Fruit fly (Drosophila melanogaster) whole organism, embryonic: ENCODE measurements around the gene CG17068.

Experiments used
- CG13624 ChIP-seq: fragments of 200-800 bp; sonication (Bioruptor generic); optimal IDR thresholded peaks from 2 replicates; lab custom pipeline; 2016; ENCODE audit warnings: missing biosample characterization, missing genetic modification characterization
- CG17829 ChIP-seq: fragments of 200-800 bp; optimal IDR thresholded peaks from 2 replicates; lab custom pipeline; 2019; ENCODE audit warnings: missing biosample characterization, mild to moderate bottlenecking, missing genetic modification characterization, moderate library complexity
- CG6654 ChIP-seq: fragments of 200-800 bp; sonication (Bioruptor generic); optimal IDR thresholded peaks from 2 replicates; lab custom pipeline; 2017; ENCODE audit warnings: missing biosample characterization, mild to moderate bottlenecking, missing genetic modification characterization
- CG7271 ChIP-seq: fragments of 200-800 bp; sonication (Bioruptor generic); optimal IDR thresholded peaks from 2 replicates; lab custom pipeline; 2018; ENCODE audit warnings: missing biosample characterization, mild to moderate bottlenecking, missing genetic modification characterization, moderate library complexity
- Dref ChIP-seq: fragments of 200-800 bp; sonication (Bioruptor generic); IDR thresholded peaks from 2 replicates; pipeline ENCODE4 v1.3.6; 2022; ENCODE audit warnings: missing biosample characterization, missing genetic modification characterization
- Optix ChIP-seq: fragments of 200-800 bp; sonication (Bioruptor generic); IDR thresholded peaks from 3 replicates; pipeline ENCODE4 v1.3.6; 2022; ENCODE audit warnings: missing biosample characterization, missing genetic modification characterization
- Scr ChIP-seq: fragments of 200-800 bp; sonication (Bioruptor generic); IDR thresholded peaks from 2 replicates; pipeline ENCODE4 v1.3.6; 2022; ENCODE audit warnings: missing biosample characterization, missing genetic modification characterization; ENCODE audit not compliant: partially characterized antibody
- ci ChIP-seq: fragments of 200-800 bp; sonication (Bioruptor generic); IDR thresholded peaks from 3 replicates; pipeline ENCODE4 v1.3.6; 2022; ENCODE audit warnings: missing biosample characterization, missing genetic modification characterization
- pfk ChIP-seq: fragments of 200-800 bp; sonication (Bioruptor generic); optimal IDR thresholded peaks from 2 replicates; lab custom pipeline; 2018; ENCODE audit warnings: missing biosample characterization, mild to moderate bottlenecking, missing genetic modification characterization, moderate library complexity
- slbo ChIP-seq: fragments of 200-800 bp; sonication (Bioruptor generic); IDR thresholded peaks from 2 replicates; pipeline ENCODE4 v1.3.6; 2022; ENCODE audit warnings: missing biosample characterization, missing genetic modification characterization
- trh ChIP-seq: fragments of 200-800 bp; sonication (Bioruptor generic); optimal IDR thresholded peaks from 2 replicates; lab custom pipeline; 2016; ENCODE audit warnings: missing biosample characterization, missing genetic modification characterization
- zfh2 ChIP-seq: fragments of 200-800 bp; sonication (Bioruptor generic); optimal IDR thresholded peaks from 2 replicates; lab custom pipeline; 2016; ENCODE audit warnings: missing biosample characterization, missing genetic modification characterization

dm6 chrX:20231658-20232057 lies 19.2 kb downstream of the CG17068 start:
- TF ChIP-seq zfh2 (GFP tag; lab: Kevin White, UChicago) = no peak
- TF ChIP-seq CG7271 (tag; lab: Kevin White, UChicago) = no peak
- TF ChIP-seq Optix (GFP tag; lab: Robert Waterston, UW) = no peak
- no peak for TF ChIP-seq CG6654 (GFP tag; lab: Kevin White, UChicago)
- TF ChIP-seq Dref (GFP tag; lab: Robert Waterston, UW) = no peak
- no peak for TF ChIP-seq pfk
- TF ChIP-seq trh (GFP tag; lab: Kevin White, UChicago) = no peak
- TF ChIP-seq slbo (GFP tag; lab: Robert Waterston, UW) = no peak
- no peak for TF ChIP-seq Scr (GFP tag; lab: Robert Waterston, UW)
- no peak for TF ChIP-seq CG17829 (tag; lab: Kevin White, UChicago)
- TF ChIP-seq ci = no peak
- no peak for TF ChIP-seq CG13624 (GFP tag; lab: Kevin White, UChicago)
